Worm (Caenorhabditis elegans): ENCODE results near the gene lin-15B.
A peak's percentile ranks its signal among the peaks of the same experiment; 100 is the strongest.

Gene lin-15B

DNA sequence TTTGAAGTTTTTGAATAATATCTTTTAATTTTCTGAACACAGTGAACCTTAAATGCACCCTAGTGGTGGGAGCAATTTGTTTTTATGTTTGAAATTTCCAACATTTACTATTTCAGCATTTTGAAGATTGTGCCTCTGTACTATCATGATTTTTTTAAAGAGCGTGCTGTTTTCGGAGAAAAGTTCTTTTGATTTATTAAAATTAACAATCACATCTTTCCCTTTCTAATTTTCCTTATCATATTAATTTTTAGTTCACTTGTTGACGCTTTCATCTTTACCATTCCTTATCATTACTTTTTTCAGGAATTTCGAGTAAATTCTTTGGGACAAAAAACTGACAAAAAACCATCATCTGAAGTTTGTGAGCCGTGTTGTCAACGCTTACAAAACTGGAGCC, 18.0 kb upstream of the lin-15B start, which contains the start of gene nhr-48:
Gene nhr-48, plus strand, starts transcription at position 301 of the 400 bp plus-strand sequence.
- no peak for TF ChIP-seq unc-39 (tag; optimal IDR thresholded peaks at IDR 0.05)
- TF ChIP-seq lsy-2 (tag; optimal IDR thresholded peaks at IDR 0.05): no peak
- no peak for TF ChIP-seq zag-1 (tag; optimal IDR thresholded peaks at IDR 0.05)
- TF ChIP-seq lin-13 (GFP tag; optimal IDR thresholded peaks at IDR 0.05): no peak
- no peak for TF ChIP-seq blmp-1 (tag; optimal IDR thresholded peaks at IDR 0.05; ENCODE audit: insufficient read depth)
- no peak for TF ChIP-seq nhr-6 (tag; optimal IDR thresholded peaks at IDR 0.05)
- no peak for TF ChIP-seq mab-5 (tag; optimal IDR thresholded peaks at IDR 0.05)
- no peak for TF ChIP-seq elt-3 (tag; optimal IDR thresholded peaks at IDR 0.05)
- no peak for TF ChIP-seq ztf-1 (GFP tag; conservative IDR thresholded peaks at IDR 0.05)
- TF ChIP-seq F13H6.1 (tag; optimal IDR thresholded peaks at IDR 0.05): no peak
- TF ChIP-seq ztf-11 (tag; optimal IDR thresholded peaks at IDR 0.05): no peak
- no peak for TF ChIP-seq nhr-10 (tag; optimal IDR thresholded peaks at IDR 0.05)
- no peak for TF ChIP-seq gmeb-1 (tag; optimal IDR thresholded peaks at IDR 0.05)
- TF ChIP-seq nhr-23 (tag; optimal IDR thresholded peaks at IDR 0.05): no peak
- no peak for TF ChIP-seq ceh-82 (tag; optimal IDR thresholded peaks at IDR 0.05)
- TF ChIP-seq nhr-129 (tag; optimal IDR thresholded peaks at IDR 0.05): no peak
- TF ChIP-seq C34F6.9 (tag; optimal IDR thresholded peaks at IDR 0.05): no peak
- no peak for TF ChIP-seq ztf-4 (tag; optimal IDR thresholded peaks at IDR 0.05)

ce11 chrX:15709594-15709993, 16.3 kb upstream of the lin-15B start:
- TF ChIP-seq gmeb-1 (tag; optimal IDR thresholded peaks at IDR 0.05) (peak; percentile 28), sma-9 (GFP tag; optimal IDR thresholded peaks at IDR 0.05) (peak; percentile 91), sma-9 (tag; optimal IDR thresholded peaks at IDR 0.05) (no peak), fos-1 (tag; optimal IDR thresholded peaks at IDR 0.05) (peak; percentile 57), egl-27 (tag; optimal IDR thresholded peaks at IDR 0.05) (peak; percentile 3), peb-1 (tag; optimal IDR thresholded peaks at IDR 0.05) (no peak), sma-3 (GFP tag; optimal IDR thresholded peaks at IDR 0.05) (peak; percentile 61), nhr-129 (tag; optimal IDR thresholded peaks at IDR 0.05) (peak; percentile 71), nhr-21 (tag; optimal IDR thresholded peaks at IDR 0.05) (peak; percentile 80), crh-2 (tag; optimal IDR thresholded peaks at IDR 0.05) (peak; percentile 61), nhr-25 (tag; optimal IDR thresholded peaks at IDR 0.05) (peak; percentile 61), F13H6.1 (tag; optimal IDR thresholded peaks at IDR 0.05) (peak; percentile 24), lsy-2 (tag; optimal IDR thresholded peaks at IDR 0.05) (no peak), mbf-1 (tag; optimal IDR thresholded peaks at IDR 0.05) (no peak), mdl-1 (tag; optimal IDR thresholded peaks at IDR 0.05) (peak; percentile 38 to 87), lin-39 (tag; optimal IDR thresholded peaks at IDR 0.05) (no peak), nhr-23 (tag; optimal IDR thresholded peaks at IDR 0.05) (no peak), nhr-6 (tag; optimal IDR thresholded peaks at IDR 0.05) (no peak), unc-55 (GFP tag; optimal IDR thresholded peaks at IDR 0.05) (no peak), blmp-1 (tag; optimal IDR thresholded peaks at IDR 0.05; ENCODE audit: insufficient read depth) (peak; percentile 71), sem-4 (tag; optimal IDR thresholded peaks at IDR 0.05) (peak; percentile 5)

DNA sequence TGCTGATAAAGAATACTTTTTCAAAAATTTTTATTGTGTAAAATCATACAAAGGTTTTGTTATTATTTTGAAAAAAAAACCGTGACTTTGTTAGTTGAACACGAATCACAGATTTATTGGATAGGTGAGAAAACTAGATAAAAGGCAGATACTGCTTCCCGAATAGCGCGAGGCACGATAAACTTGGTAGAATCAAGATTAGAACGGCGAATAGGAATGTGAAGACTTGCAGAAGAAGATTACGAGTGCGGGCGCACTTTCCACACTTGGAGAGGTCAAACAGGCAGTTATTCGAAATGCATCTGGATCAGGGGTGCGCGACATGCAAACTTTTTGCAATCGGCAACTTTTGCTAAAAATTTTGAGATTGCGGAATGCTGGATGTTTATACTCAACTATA, 12.7 kb upstream of the lin-15B start:
- TF ChIP-seq unc-62 (GFP tag; optimal IDR thresholded peaks at IDR 0.05): no peak
- peak; percentile 61 for TF ChIP-seq sma-9 (GFP tag; optimal IDR thresholded peaks at IDR 0.05)
- no peak for TF ChIP-seq sma-9 (tag; optimal IDR thresholded peaks at IDR 0.05)
- peak; percentile 78 for TF ChIP-seq elt-1 (tag; optimal IDR thresholded peaks at IDR 0.05)
- TF ChIP-seq peb-1 (tag; optimal IDR thresholded peaks at IDR 0.05): no peak

- TF ChIP-seq ztf-4 (tag; optimal IDR thresholded peaks at IDR 0.05): no peak
- TF ChIP-seq Y55F3AM.14 (GFP tag; optimal IDR thresholded peaks at IDR 0.05): no peak
- no peak for TF ChIP-seq unc-39 (tag; optimal IDR thresholded peaks at IDR 0.05)
- no peak for TF ChIP-seq mbf-1 (tag; optimal IDR thresholded peaks at IDR 0.05)
- TF ChIP-seq elt-1 (tag; optimal IDR thresholded peaks at IDR 0.05): no peak
Observed at ce11 chrX:15716971-15717370, 9.0 kb upstream of the lin-15B start.

DNA sequence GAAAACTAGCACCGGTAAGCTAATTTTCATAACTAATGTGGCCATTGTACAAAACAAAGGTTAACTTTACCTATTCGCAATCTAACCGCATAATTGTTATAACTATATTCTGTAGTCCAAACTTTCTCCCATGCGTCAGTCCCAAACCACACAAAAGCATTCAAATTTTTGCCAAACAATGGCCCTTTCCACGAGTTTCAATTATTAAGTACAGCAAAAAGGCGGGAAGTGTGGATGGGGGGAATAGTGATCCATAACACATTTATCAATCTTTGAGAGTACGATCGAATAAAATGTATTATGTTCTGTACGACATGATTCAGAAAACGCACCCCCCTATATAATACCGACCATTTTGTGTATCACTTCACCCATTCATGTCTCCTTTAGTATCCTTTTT, 7.6 kb upstream of the lin-15B start, which contains the start of gene ZK662.6:
Gene ZK662.6, plus strand, starts transcription at position 301 of the 400 bp plus-strand sequence.
- no peak for TF ChIP-seq mab-5 (tag; optimal IDR thresholded peaks at IDR 0.05)
- no peak for TF ChIP-seq unc-62 (GFP tag; optimal IDR thresholded peaks at IDR 0.05)
- no peak for TF ChIP-seq alr-1 (tag; optimal IDR thresholded peaks at IDR 0.05)
- no peak for TF ChIP-seq lin-11 (tag; optimal IDR thresholded peaks at IDR 0.05)
- no peak for TF ChIP-seq gmeb-1 (tag; optimal IDR thresholded peaks at IDR 0.05)
- TF ChIP-seq nhr-10 (tag; optimal IDR thresholded peaks at IDR 0.05): no peak
- TF ChIP-seq zag-1 (tag; optimal IDR thresholded peaks at IDR 0.05): no peak
- TF ChIP-seq C34F6.9 (tag; optimal IDR thresholded peaks at IDR 0.05): no peak
- TF ChIP-seq nhr-12 (tag; optimal IDR thresholded peaks at IDR 0.05): no peak
- no peak for TF ChIP-seq nhr-25 (tag; optimal IDR thresholded peaks at IDR 0.05)
- TF ChIP-seq sma-3 (GFP tag; optimal IDR thresholded peaks at IDR 0.05): no peak
- no peak for TF ChIP-seq lin-39 (tag; optimal IDR thresholded peaks at IDR 0.05)

Measured in whole organism, L2 larva.